Fruit fly (Drosophila melanogaster) Kc167 (cell line): ENCODE results near the gene stumps.

Source experiments
- Sin3A ChIP-seq: fragments of >200 bp; optimal IDR thresholded peaks from 2 replicates; lab custom pipeline; 2018; ENCODE audit warnings: missing external identifiers
- h ChIP-seq: fragments of >200 bp; optimal IDR thresholded peaks from 3 replicates; lab custom pipeline; 2018; ENCODE audit warnings: missing external identifiers
- ttk ChIP-seq: sonication (Bioruptor generic); optimal IDR thresholded peaks from 2 replicates; lab custom pipeline; 2017; ENCODE audit warnings: missing external identifiers

- no peak for TF ChIP-seq h (lab: Kevin White, UChicago)
- no peak for TF ChIP-seq ttk (lab: Kevin White, UChicago)
- TF ChIP-seq Sin3A (lab: Kevin White, UChicago), result no peak
These were observed 78.2 kb downstream of the stumps start for dm6 chr3R:14654976-14655896.
